Worm (Caenorhabditis elegans): ENCODE data around the gene M02G9.4.
A peak's percentile ranks its signal among the peaks of the same experiment; 100 is the strongest.

Gene M02G9.4

ce11 chrII:10281674-10282073, 35.4 kb upstream of the M02G9.4 start:
- TF ChIP-seq nhr-237 (tag; optimal IDR thresholded peaks at IDR 0.05) (no peak), hmg-11 (tag; optimal IDR thresholded peaks at IDR 0.05) (no peak), nhr-25 (tag; optimal IDR thresholded peaks at IDR 0.05) (no peak), nhr-12 (tag; optimal IDR thresholded peaks at IDR 0.05) (no peak), mml-1 (tag; optimal IDR thresholded peaks at IDR 0.05) (no peak), ZK546.5 (tag; optimal IDR thresholded peaks at IDR 0.05) (no peak), ceh-28 (tag; optimal IDR thresholded peaks at IDR 0.05) (no peak), aly-2 (tag; optimal IDR thresholded peaks at IDR 0.05) (no peak), elt-2 (tag; optimal IDR thresholded peaks at IDR 0.05) (peak; percentile 75), lin-39 (tag; optimal IDR thresholded peaks at IDR 0.05) (no peak), pqm-1 (tag; optimal IDR thresholded peaks at IDR 0.05) (peak; percentile 82), elt-3 (tag; optimal IDR thresholded peaks at IDR 0.05) (no peak), nhr-28 (tag; optimal IDR thresholded peaks at IDR 0.05) (no peak)

- TF ChIP-seq ceh-28 (tag; optimal IDR thresholded peaks at IDR 0.05) (no peak), nhr-76 (tag; optimal IDR thresholded peaks at IDR 0.05) (no peak), ZK546.5 (tag; optimal IDR thresholded peaks at IDR 0.05) (no peak), elt-3 (tag; optimal IDR thresholded peaks at IDR 0.05) (no peak), nhr-12 (tag; optimal IDR thresholded peaks at IDR 0.05) (no peak), ztf-4 (tag; optimal IDR thresholded peaks at IDR 0.05) (no peak), skn-1 (tag; optimal IDR thresholded peaks at IDR 0.05) (no peak), nhr-23 (tag; optimal IDR thresholded peaks at IDR 0.05) (no peak)
Measured at ce11 chrII:10283145-10283544, 34.0 kb upstream of the M02G9.4 start.

- TF ChIP-seq mdl-1 (tag; optimal IDR thresholded peaks at IDR 0.05) (no peak), nhr-12 (tag; optimal IDR thresholded peaks at IDR 0.05) (no peak), unc-39 (tag; optimal IDR thresholded peaks at IDR 0.05) (no peak)
Measured at ce11 chrII:10284991-10285390, 32.1 kb upstream of the M02G9.4 start.

- no peak for TF ChIP-seq ZK546.5 (tag; optimal IDR thresholded peaks at IDR 0.05)
- no peak for TF ChIP-seq nhr-67 (tag; optimal IDR thresholded peaks at IDR 0.05)
- peak; percentile 70 for TF ChIP-seq egl-5 (tag; optimal IDR thresholded peaks at IDR 0.05)
- TF ChIP-seq pha-4 (tag; optimal IDR thresholded peaks at IDR 0.05) = no peak
- TF ChIP-seq nhr-25 (tag; optimal IDR thresholded peaks at IDR 0.05) = peak; percentile 23
- no peak for TF ChIP-seq fos-1 (tag; optimal IDR thresholded peaks at IDR 0.05)
- TF ChIP-seq ceh-16 (tag; optimal IDR thresholded peaks at IDR 0.05) = no peak
- no peak for TF ChIP-seq elt-3 (tag; optimal IDR thresholded peaks at IDR 0.05)
- TF ChIP-seq hmg-11 (tag; optimal IDR thresholded peaks at IDR 0.05) = no peak
- TF ChIP-seq nfya-1 (tag; optimal IDR thresholded peaks at IDR 0.05; ENCODE audit: insufficient read depth) = peak; percentile 24
- no peak for TF ChIP-seq mdl-1 (tag; optimal IDR thresholded peaks at IDR 0.05)
Measured at ce11 chrII:10288926-10289325, 28.2 kb upstream of the M02G9.4 start.

ce11 chrII:10294262-10294661, 22.8 kb upstream of the M02G9.4 start:
- TF ChIP-seq ceh-16 (tag; optimal IDR thresholded peaks at IDR 0.05) = no peak
- no peak for TF ChIP-seq lin-15B (tag; optimal IDR thresholded peaks at IDR 0.05)
- no peak for TF ChIP-seq snpc-4 (tag; optimal IDR thresholded peaks at IDR 0.05)
- peak; percentile 28 for TF ChIP-seq nhr-43 (tag; optimal IDR thresholded peaks at IDR 0.05; ENCODE audit: poor library complexity, severe bottlenecking)
- no peak for TF ChIP-seq ceh-82 (tag; optimal IDR thresholded peaks at IDR 0.05)
- TF ChIP-seq egl-5 (tag; optimal IDR thresholded peaks at IDR 0.05) = no peak
- no peak for TF ChIP-seq elt-1 (tag; optimal IDR thresholded peaks at IDR 0.05)
- no peak for TF ChIP-seq lsy-12 (tag; optimal IDR thresholded peaks at IDR 0.05)
- no peak for TF ChIP-seq elt-2 (tag; optimal IDR thresholded peaks at IDR 0.05)
- TF ChIP-seq ceh-28 (tag; optimal IDR thresholded peaks at IDR 0.05) = no peak
- no peak for TF ChIP-seq pha-4 (tag; optimal IDR thresholded peaks at IDR 0.05)
- no peak for TF ChIP-seq fkh-10 (GFP tag; optimal IDR thresholded peaks at IDR 0.05)
- no peak for TF ChIP-seq zag-1 (tag; optimal IDR thresholded peaks at IDR 0.05)
- no peak for TF ChIP-seq mml-1 (tag; optimal IDR thresholded peaks at IDR 0.05)
- no peak for TF ChIP-seq nhr-12 (tag; optimal IDR thresholded peaks at IDR 0.05)
- no peak for TF ChIP-seq lin-39 (tag; optimal IDR thresholded peaks at IDR 0.05)
- peak; percentile 61 for TF ChIP-seq nhr-25 (tag; optimal IDR thresholded peaks at IDR 0.05)
- no peak for TF ChIP-seq aly-2 (tag; optimal IDR thresholded peaks at IDR 0.05)
- no peak for TF ChIP-seq fos-1 (tag; optimal IDR thresholded peaks at IDR 0.05)
- peak in 1 of 3 experiments; percentile 41 for TF ChIP-seq elt-3 (tag; optimal IDR thresholded peaks at IDR 0.05)
- no peak for TF ChIP-seq ama-1 (optimal IDR thresholded peaks at IDR 0.05)
- TF ChIP-seq ztf-11 (tag; optimal IDR thresholded peaks at IDR 0.05) = no peak
- TF ChIP-seq R02D3.7 (tag; optimal IDR thresholded peaks at IDR 0.05) = no peak
- no peak for TF ChIP-seq pqm-1 (tag; optimal IDR thresholded peaks at IDR 0.05)
- TF ChIP-seq unc-39 (tag; optimal IDR thresholded peaks at IDR 0.05) = no peak
- TF ChIP-seq egl-27 (tag; optimal IDR thresholded peaks at IDR 0.05) = no peak
- no peak for TF ChIP-seq ceh-9 (tag; optimal IDR thresholded peaks at IDR 0.05)
- TF ChIP-seq nhr-23 (tag; optimal IDR thresholded peaks at IDR 0.05) = peak; percentile 82
- no peak for TF ChIP-seq tbx-2 (tag; optimal IDR thresholded peaks at IDR 0.05)
- TF ChIP-seq sea-2 (GFP tag; optimal IDR thresholded peaks at IDR 0.05) = no peak
- TF ChIP-seq nhr-76 (tag; optimal IDR thresholded peaks at IDR 0.05) = no peak
- TF ChIP-seq eor-1 (tag; optimal IDR thresholded peaks at IDR 0.05) = no peak
- no peak for TF ChIP-seq fkh-2 (tag; optimal IDR thresholded peaks at IDR 0.05)
- no peak for TF ChIP-seq unc-62 (GFP tag; optimal IDR thresholded peaks at IDR 0.05)
- no peak for TF ChIP-seq nhr-67 (tag; optimal IDR thresholded peaks at IDR 0.05)
